Worm (Caenorhabditis elegans) whole organism, L3 larva: ENCODE data around the gene nhr-233.

Experiments used
- R02D3.7 ChIP-seq: fragments of 150-350 bp; optimal IDR thresholded peaks from 2 replicates; lab custom pipeline; 2014; ENCODE audit warnings: missing biosample characterization, missing genetic modification characterization
- ZK546.5 ChIP-seq: sonication (generic microtip); optimal IDR thresholded peaks from 2 replicates; lab custom pipeline; 2017; ENCODE audit warnings: missing biosample characterization, missing genetic modification characterization
- aly-2 ChIP-seq: fragments of 150-350 bp; optimal IDR thresholded peaks from 2 replicates; lab custom pipeline; 2014; ENCODE audit warnings: missing biosample characterization, missing genetic modification characterization
- ama-1 ChIP-seq: fragments of 150-350 bp; optimal IDR thresholded peaks from 2 replicates; lab custom pipeline; 2018
- ceh-9 ChIP-seq: sonication (generic microtip); optimal IDR thresholded peaks from 2 replicates; lab custom pipeline; 2018; ENCODE audit warnings: missing biosample characterization, missing genetic modification characterization
- daf-12 ChIP-seq: fragments of 150-350 bp; optimal IDR thresholded peaks from 2 replicates; lab custom pipeline; 2014; ENCODE audit warnings: missing biosample characterization, missing genetic modification reagents, missing genetic modification characterization
- egl-5 ChIP-seq: fragments of 150-350 bp; optimal IDR thresholded peaks from 2 replicates; lab custom pipeline; 2017; ENCODE audit warnings: missing biosample characterization, missing genetic modification reagents, missing genetic modification characterization, inconsistent platforms
- elt-1 ChIP-seq: fragments of 150-350 bp; optimal IDR thresholded peaks from 2 replicates; lab custom pipeline; 2014; ENCODE audit warnings: missing biosample characterization, missing genetic modification characterization
- elt-2 ChIP-seq: sonication (generic microtip); optimal IDR thresholded peaks from 2 replicates; lab custom pipeline; 2016; ENCODE audit warnings: missing genetic modification reagents, mild to moderate bottlenecking, missing genetic modification characterization, missing compliant biosample characterization
- elt-3 ChIP-seq, 3 experiments: fragments of 150-350 bp in 1 of 3; sonication (generic microtip) in 2 of 3; optimal IDR thresholded peaks; 2 replicates in 2 of 3; 4 replicates in 1 of 3; lab custom pipeline; 2014 to 2017; ENCODE audit warnings: missing biosample characterization in 3 of 3, missing genetic modification characterization in 3 of 3
- eor-1 ChIP-seq, 2 experiments: fragments of 150-350 bp; optimal IDR thresholded peaks; 2 replicates each; lab custom pipeline; 2014 to 2018; ENCODE audit warnings: missing biosample characterization in 2 of 2, missing genetic modification characterization in 2 of 2
- fkh-10 ChIP-seq: sonication (generic microtip); optimal IDR thresholded peaks from 2 replicates; lab custom pipeline; 2017; ENCODE audit warnings: missing biosample characterization, missing genetic modification reagents, missing genetic modification characterization
- fkh-2 ChIP-seq: fragments of 150-350 bp; optimal IDR thresholded peaks from 2 replicates; lab custom pipeline; 2014; ENCODE audit warnings: missing biosample characterization, missing genetic modification reagents, missing genetic modification characterization
- hmg-11 ChIP-seq: sonication (generic microtip); optimal IDR thresholded peaks from 2 replicates; lab custom pipeline; 2016; ENCODE audit warnings: missing genetic modification characterization, missing compliant biosample characterization
- jun-1 ChIP-seq: fragments of 150-350 bp; optimal IDR thresholded peaks from 2 replicates; lab custom pipeline; 2014; ENCODE audit warnings: missing biosample characterization, missing genetic modification reagents, missing genetic modification characterization
- lin-15B ChIP-seq: fragments of 150-350 bp; optimal IDR thresholded peaks from 2 replicates; lab custom pipeline; 2014; ENCODE audit warnings: missing biosample characterization, missing genetic modification characterization
- lin-39 ChIP-seq: fragments of 150-350 bp; optimal IDR thresholded peaks from 2 replicates; lab custom pipeline; 2018; ENCODE audit warnings: missing biosample characterization, missing genetic modification reagents, missing genetic modification characterization
- lsy-12 ChIP-seq: sonication (generic microtip); optimal IDR thresholded peaks from 2 replicates; lab custom pipeline; 2016; ENCODE audit warnings: mild to moderate bottlenecking, missing genetic modification characterization, missing compliant biosample characterization
- mdl-1 ChIP-seq: fragments of 150-350 bp; optimal IDR thresholded peaks from 2 replicates; lab custom pipeline; 2014; ENCODE audit warnings: missing biosample characterization, missing genetic modification characterization
- nhr-11 ChIP-seq: fragments of 150-350 bp; optimal IDR thresholded peaks from 2 replicates; lab custom pipeline; 2014; ENCODE audit warnings: missing biosample characterization, missing genetic modification characterization
- nhr-12 ChIP-seq: fragments of 150-350 bp; optimal IDR thresholded peaks from 2 replicates; lab custom pipeline; 2014; ENCODE audit warnings: missing biosample characterization, missing genetic modification characterization
- nhr-23 ChIP-seq: fragments of 150-350 bp; optimal IDR thresholded peaks from 2 replicates; lab custom pipeline; 2014; ENCODE audit warnings: missing biosample characterization, missing genetic modification reagents, missing genetic modification characterization
- nhr-25 ChIP-seq: sonication (generic microtip); optimal IDR thresholded peaks from 2 replicates; lab custom pipeline; 2017; ENCODE audit warnings: missing biosample characterization, missing genetic modification characterization
- nhr-43 ChIP-seq: sonication (generic microtip); optimal IDR thresholded peaks from 2 replicates; lab custom pipeline; 2016; ENCODE audit warnings: mild to moderate bottlenecking, missing genetic modification characterization, missing compliant biosample characterization; ENCODE audit not compliant: poor library complexity, severe bottlenecking
- nhr-76 ChIP-seq: fragments of 150-350 bp; sonication (generic microtip); optimal IDR thresholded peaks from 5 replicates; lab custom pipeline; 2014; ENCODE audit warnings: missing biosample characterization, missing genetic modification characterization
- nhr-77 ChIP-seq: fragments of 150-350 bp; optimal IDR thresholded peaks from 2 replicates; lab custom pipeline; 2014; ENCODE audit warnings: missing biosample characterization, missing genetic modification characterization
- pha-4 ChIP-seq: fragments of 150-350 bp; optimal IDR thresholded peaks from 2 replicates; lab custom pipeline; 2014; ENCODE audit warnings: missing biosample characterization, missing genetic modification reagents, missing genetic modification characterization
- pqm-1 ChIP-seq: fragments of 150-350 bp; optimal IDR thresholded peaks from 2 replicates; lab custom pipeline; 2017; ENCODE audit warnings: missing biosample characterization, missing genetic modification characterization, inconsistent platforms
- sea-2 ChIP-seq: fragments of 150-350 bp; sonication (generic microtip); optimal IDR thresholded peaks from 4 replicates; lab custom pipeline; 2014; ENCODE audit warnings: missing biosample characterization, missing genetic modification reagents, missing genetic modification characterization
- skn-1 ChIP-seq: fragments of 150-350 bp; optimal IDR thresholded peaks from 2 replicates; lab custom pipeline; 2014; ENCODE audit warnings: missing biosample characterization, missing genetic modification characterization
- snpc-4 ChIP-seq: fragments of 150-350 bp; optimal IDR thresholded peaks from 2 replicates; lab custom pipeline; 2014; ENCODE audit warnings: missing biosample characterization, missing genetic modification characterization
- tbx-2 ChIP-seq: sonication (generic microtip); optimal IDR thresholded peaks from 2 replicates; lab custom pipeline; 2016; ENCODE audit warnings: mild to moderate bottlenecking, missing genetic modification characterization, missing compliant biosample characterization
- unc-39 ChIP-seq: sonication (generic microtip); optimal IDR thresholded peaks from 4 replicates; lab custom pipeline; 2017; ENCODE audit warnings: missing biosample characterization, missing genetic modification characterization
- unc-62 ChIP-seq: fragments of 150-350 bp; sonication (generic microtip); optimal IDR thresholded peaks from 4 replicates; lab custom pipeline; 2014; ENCODE audit warnings: missing biosample characterization, missing genetic modification reagents, missing genetic modification characterization
- ztf-11 ChIP-seq: fragments of 150-350 bp; optimal IDR thresholded peaks from 2 replicates; lab custom pipeline; 2014; ENCODE audit warnings: missing biosample characterization, missing genetic modification characterization
- ztf-4 ChIP-seq: fragments of 150-350 bp; optimal IDR thresholded peaks from 2 replicates; lab custom pipeline; 2014; ENCODE audit warnings: missing biosample characterization, missing genetic modification characterization

nhr-233 gene

DNA sequence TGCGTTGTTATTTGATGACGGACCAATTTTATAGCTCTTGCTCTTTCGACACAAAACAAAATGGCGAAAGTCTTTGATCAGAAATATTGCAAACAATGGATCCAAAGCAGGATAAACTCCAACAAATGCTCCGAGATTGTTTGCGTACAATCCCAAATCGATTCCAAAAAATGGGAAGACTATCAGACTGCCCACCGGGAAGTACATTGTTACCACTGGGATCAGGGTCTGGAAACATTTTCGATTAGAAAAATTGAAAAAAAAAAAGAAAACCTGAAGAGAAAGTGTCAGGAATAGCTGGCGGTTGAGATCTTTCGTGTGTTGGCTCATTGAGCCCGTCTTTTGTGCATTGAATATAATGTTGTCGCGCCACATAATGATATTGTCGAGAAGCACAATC, 10.5 kb upstream of the nhr-233 start:
- TF ChIP-seq tbx-2 (tag; lab: Kevin White, UChicago) (no peak), egl-5 (tag; lab: Kevin White, UChicago) (no peak), fkh-10 (GFP tag; lab: Kevin White, UChicago) (no peak), sea-2 (GFP tag; lab: Kevin White, UChicago) (no peak), R02D3.7 (tag; lab: Kevin White, UChicago) (no peak), nhr-23 (tag; lab: Kevin White, UChicago) (no peak), elt-1 (tag; lab: Kevin White, UChicago) (no peak), ztf-11 (tag; lab: Kevin White, UChicago) (no peak), ceh-9 (tag; lab: Kevin White, UChicago) (no peak), lin-39 (no peak), nhr-77 (tag; lab: Kevin White, UChicago) (no peak), elt-3 (tag; optimal IDR thresholded peaks at IDR 0.05; lab: Kevin White, UChicago) (no peak), mdl-1 (tag; lab: Kevin White, UChicago) (no peak), eor-1 (tag; optimal IDR thresholded peaks at IDR 0.05; lab: Kevin White, UChicago) (no peak), ama-1 (no peak), nhr-43 (no peak)
- TF ChIP-seq, all 47 proteins: peak for 0

- no peak for TF ChIP-seq elt-2 (tag; lab: Kevin White, UChicago)
- no peak for TF ChIP-seq unc-62 (GFP tag; lab: Kevin White, UChicago)
- TF ChIP-seq nhr-76 (tag; lab: Kevin White, UChicago): no peak
- TF ChIP-seq skn-1: no peak
- no peak for TF ChIP-seq fkh-10 (GFP tag; lab: Kevin White, UChicago)
- TF ChIP-seq snpc-4 (tag; lab: Kevin White, UChicago): no peak
- no peak for TF ChIP-seq mdl-1 (tag; lab: Kevin White, UChicago)
- TF ChIP-seq egl-5 (tag; lab: Kevin White, UChicago): no peak
- no peak for TF ChIP-seq lsy-12 (tag; lab: Kevin White, UChicago)
- no peak for TF ChIP-seq lin-39
- no peak for TF ChIP-seq unc-39 (tag; lab: Kevin White, UChicago)
- no peak for TF ChIP-seq ztf-4 (tag; lab: Kevin White, UChicago)
- no peak for TF ChIP-seq ZK546.5 (tag; lab: Kevin White, UChicago)
- TF ChIP-seq daf-12: no peak
- TF ChIP-seq aly-2 (tag; lab: Kevin White, UChicago): no peak
These were observed 9.8 kb upstream of the nhr-233 start, which contains the start of gene nhr-271 for ce11 chrV:16580424-16580823. Gene nhr-271 (minus strand): TSS chrV:16580524.

ce11 chrV:16575900-16576299, 5.3 kb upstream of the nhr-233 start, which contains the start of gene str-151:
Gene str-151 (plus strand): TSS chrV:16576200.
- TF ChIP-seq hmg-11 (tag; lab: Kevin White, UChicago) (no peak), nhr-76 (tag; lab: Kevin White, UChicago) (no peak), sea-2 (GFP tag; lab: Kevin White, UChicago) (no peak), pha-4 (tag; lab: Kevin White, UChicago) (no peak), nhr-12 (tag; lab: Kevin White, UChicago) (no peak), lin-15B (tag; lab: Kevin White, UChicago) (no peak), unc-39 (tag; lab: Kevin White, UChicago) (no peak), ZK546.5 (tag; lab: Kevin White, UChicago) (no peak)

DNA sequence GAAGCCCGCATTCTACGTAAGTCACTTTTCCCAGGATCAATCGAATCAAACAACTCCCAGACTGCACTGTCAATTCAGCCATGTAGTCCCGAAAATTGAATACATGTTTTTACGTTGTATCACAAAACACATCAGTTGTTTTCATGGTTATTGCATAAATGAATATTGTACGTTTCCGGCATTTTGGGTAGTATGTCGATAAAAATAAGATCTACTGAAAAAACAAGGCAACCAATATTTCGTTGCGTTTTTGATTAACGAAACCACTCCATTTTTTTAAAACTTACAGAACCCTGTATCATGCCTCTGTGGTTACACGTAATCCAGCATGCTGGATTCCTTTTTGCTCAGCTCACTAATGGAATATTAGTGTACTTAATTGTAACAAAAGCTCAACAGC, 2.6 kb upstream of the nhr-233 start, which contains the start of gene str-149:
str-149 (plus strand) TSS at position 301 of the 400 bp plus-strand sequence.
- no peak for TF ChIP-seq nhr-25 (tag; lab: Kevin White, UChicago)
- TF ChIP-seq jun-1: no peak
- no peak for TF ChIP-seq nhr-11 (tag; lab: Kevin White, UChicago)
- no peak for TF ChIP-seq daf-12
- no peak for TF ChIP-seq nhr-77 (tag; lab: Kevin White, UChicago)
- no peak for TF ChIP-seq tbx-2 (tag; lab: Kevin White, UChicago)
- no peak for TF ChIP-seq lsy-12 (tag; lab: Kevin White, UChicago)
- no peak for TF ChIP-seq elt-1 (tag; lab: Kevin White, UChicago)
- TF ChIP-seq pqm-1: no peak
- no peak for TF ChIP-seq snpc-4 (tag; lab: Kevin White, UChicago)
- TF ChIP-seq fkh-2 (tag; lab: Kevin White, UChicago): no peak
- TF ChIP-seq elt-2 (tag; lab: Kevin White, UChicago): no peak
